Worm (Caenorhabditis elegans) whole organism, L3 larva: ENCODE results near the gene tth-1.
A peak's percentile ranks its signal among the peaks of the same experiment; 100 is the strongest.

Experiments
- R02D3.7 ChIP-seq: fragments of 150-350 bp; optimal IDR thresholded peaks from 2 replicates; lab custom pipeline; 2014; ENCODE audit warnings: missing biosample characterization, missing genetic modification characterization
- ama-1 ChIP-seq: fragments of 150-350 bp; optimal IDR thresholded peaks from 2 replicates; lab custom pipeline; 2018
- ceh-16 ChIP-seq: sonication (generic microtip); optimal IDR thresholded peaks from 2 replicates; lab custom pipeline; 2017; ENCODE audit warnings: missing biosample characterization, missing genetic modification characterization
- ceh-9 ChIP-seq: sonication (generic microtip); optimal IDR thresholded peaks from 2 replicates; lab custom pipeline; 2018; ENCODE audit warnings: missing biosample characterization, missing genetic modification characterization
- daf-12 ChIP-seq: fragments of 150-350 bp; optimal IDR thresholded peaks from 2 replicates; lab custom pipeline; 2014; ENCODE audit warnings: missing biosample characterization, missing genetic modification reagents, missing genetic modification characterization
- egl-27 ChIP-seq: sonication (generic microtip); optimal IDR thresholded peaks from 4 replicates; lab custom pipeline; 2017; ENCODE audit warnings: missing biosample characterization, missing genetic modification reagents, missing genetic modification characterization
- elt-1 ChIP-seq: fragments of 150-350 bp; optimal IDR thresholded peaks from 2 replicates; lab custom pipeline; 2014; ENCODE audit warnings: missing biosample characterization, missing genetic modification characterization
- elt-2 ChIP-seq: sonication (generic microtip); optimal IDR thresholded peaks from 2 replicates; lab custom pipeline; 2016; ENCODE audit warnings: missing genetic modification reagents, mild to moderate bottlenecking, missing genetic modification characterization, missing compliant biosample characterization
- elt-3 ChIP-seq, 3 experiments: fragments of 150-350 bp in 1 of 3; sonication (generic microtip) in 2 of 3; optimal IDR thresholded peaks; 2 replicates in 2 of 3; 4 replicates in 1 of 3; lab custom pipeline; 2014 to 2017; ENCODE audit warnings: missing biosample characterization in 3 of 3, missing genetic modification characterization in 3 of 3
- fkh-2 ChIP-seq: fragments of 150-350 bp; optimal IDR thresholded peaks from 2 replicates; lab custom pipeline; 2014; ENCODE audit warnings: missing biosample characterization, missing genetic modification reagents, missing genetic modification characterization
- fos-1 ChIP-seq: fragments of 150-350 bp; optimal IDR thresholded peaks from 2 replicates; lab custom pipeline; 2014; ENCODE audit warnings: missing biosample characterization, missing genetic modification characterization
- hmg-11 ChIP-seq: sonication (generic microtip); optimal IDR thresholded peaks from 2 replicates; lab custom pipeline; 2016; ENCODE audit warnings: missing genetic modification characterization, missing compliant biosample characterization
- jun-1 ChIP-seq: fragments of 150-350 bp; optimal IDR thresholded peaks from 2 replicates; lab custom pipeline; 2014; ENCODE audit warnings: missing biosample characterization, missing genetic modification reagents, missing genetic modification characterization
- lin-15B ChIP-seq: fragments of 150-350 bp; optimal IDR thresholded peaks from 2 replicates; lab custom pipeline; 2014; ENCODE audit warnings: missing biosample characterization, missing genetic modification characterization
- lin-39 ChIP-seq: fragments of 150-350 bp; optimal IDR thresholded peaks from 2 replicates; lab custom pipeline; 2018; ENCODE audit warnings: missing biosample characterization, missing genetic modification reagents, missing genetic modification characterization
- mdl-1 ChIP-seq: fragments of 150-350 bp; optimal IDR thresholded peaks from 2 replicates; lab custom pipeline; 2014; ENCODE audit warnings: missing biosample characterization, missing genetic modification characterization
- nhr-11 ChIP-seq: fragments of 150-350 bp; optimal IDR thresholded peaks from 2 replicates; lab custom pipeline; 2014; ENCODE audit warnings: missing biosample characterization, missing genetic modification characterization
- nhr-23 ChIP-seq: fragments of 150-350 bp; optimal IDR thresholded peaks from 2 replicates; lab custom pipeline; 2014; ENCODE audit warnings: missing biosample characterization, missing genetic modification reagents, missing genetic modification characterization
- nhr-237 ChIP-seq: fragments of 150-350 bp; optimal IDR thresholded peaks from 2 replicates; lab custom pipeline; 2014; ENCODE audit warnings: missing biosample characterization, missing genetic modification characterization
- nhr-43 ChIP-seq: sonication (generic microtip); optimal IDR thresholded peaks from 2 replicates; lab custom pipeline; 2016; ENCODE audit warnings: mild to moderate bottlenecking, missing genetic modification characterization, missing compliant biosample characterization; ENCODE audit not compliant: poor library complexity, severe bottlenecking
- nhr-67 ChIP-seq: fragments of 150-350 bp; optimal IDR thresholded peaks from 2 replicates; lab custom pipeline; 2014; ENCODE audit warnings: missing biosample characterization, missing genetic modification characterization
- nhr-76 ChIP-seq: fragments of 150-350 bp; sonication (generic microtip); optimal IDR thresholded peaks from 5 replicates; lab custom pipeline; 2014; ENCODE audit warnings: missing biosample characterization, missing genetic modification characterization
- nhr-77 ChIP-seq: fragments of 150-350 bp; optimal IDR thresholded peaks from 2 replicates; lab custom pipeline; 2014; ENCODE audit warnings: missing biosample characterization, missing genetic modification characterization
- pha-4 ChIP-seq: fragments of 150-350 bp; optimal IDR thresholded peaks from 2 replicates; lab custom pipeline; 2014; ENCODE audit warnings: missing biosample characterization, missing genetic modification reagents, missing genetic modification characterization
- pqm-1 ChIP-seq: fragments of 150-350 bp; optimal IDR thresholded peaks from 2 replicates; lab custom pipeline; 2017; ENCODE audit warnings: missing biosample characterization, missing genetic modification characterization, inconsistent platforms
- sea-2 ChIP-seq: fragments of 150-350 bp; sonication (generic microtip); optimal IDR thresholded peaks from 4 replicates; lab custom pipeline; 2014; ENCODE audit warnings: missing biosample characterization, missing genetic modification reagents, missing genetic modification characterization
- skn-1 ChIP-seq: fragments of 150-350 bp; optimal IDR thresholded peaks from 2 replicates; lab custom pipeline; 2014; ENCODE audit warnings: missing biosample characterization, missing genetic modification characterization
- snpc-4 ChIP-seq: fragments of 150-350 bp; optimal IDR thresholded peaks from 2 replicates; lab custom pipeline; 2014; ENCODE audit warnings: missing biosample characterization, missing genetic modification characterization
- unc-39 ChIP-seq: sonication (generic microtip); optimal IDR thresholded peaks from 4 replicates; lab custom pipeline; 2017; ENCODE audit warnings: missing biosample characterization, missing genetic modification characterization
- unc-62 ChIP-seq: fragments of 150-350 bp; sonication (generic microtip); optimal IDR thresholded peaks from 4 replicates; lab custom pipeline; 2014; ENCODE audit warnings: missing biosample characterization, missing genetic modification reagents, missing genetic modification characterization
- zag-1 ChIP-seq: fragments of 150-350 bp; optimal IDR thresholded peaks from 2 replicates; lab custom pipeline; 2014; ENCODE audit warnings: missing biosample characterization, missing genetic modification characterization
- ztf-4 ChIP-seq: fragments of 150-350 bp; optimal IDR thresholded peaks from 2 replicates; lab custom pipeline; 2014; ENCODE audit warnings: missing biosample characterization, missing genetic modification characterization

tth-1 gene

DNA sequence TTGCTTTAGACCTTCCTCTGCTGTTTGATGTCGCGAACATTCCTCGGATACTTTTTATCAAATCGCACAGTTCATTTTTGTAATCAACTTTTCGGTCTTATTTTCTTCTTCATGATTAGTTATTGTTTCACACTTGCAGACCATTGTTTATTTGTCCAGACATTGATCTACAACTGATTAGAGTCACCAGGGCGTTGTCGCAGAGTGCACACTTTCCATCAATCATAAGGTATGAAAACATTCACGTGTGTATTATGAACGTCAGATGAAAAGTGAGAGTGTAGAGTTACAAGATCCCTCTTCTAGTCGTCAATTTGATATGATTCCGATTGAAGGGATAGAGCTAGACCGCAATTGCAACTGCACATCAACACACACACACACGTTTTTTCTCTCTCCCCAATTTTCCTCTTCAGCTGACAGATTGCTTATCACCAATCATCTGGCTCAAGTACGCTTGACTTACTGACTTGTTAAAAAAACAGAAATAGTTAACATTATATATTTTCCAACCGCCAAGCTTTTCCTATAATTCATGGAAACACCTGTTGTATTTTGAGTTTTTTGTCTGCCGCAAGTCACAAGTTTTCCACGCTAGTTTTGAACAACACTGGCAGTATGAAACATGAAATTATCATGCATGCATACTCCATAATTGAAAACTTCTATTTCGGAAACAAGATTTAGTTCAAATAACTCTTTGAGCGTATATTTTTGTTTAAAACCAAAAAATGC lies 16.6 kb upstream of the tth-1 start:
- TF ChIP-seq pqm-1 (tag; lab: Kevin White, UChicago) (peak; percentile 51), nhr-23 (tag; lab: Kevin White, UChicago) (no peak), elt-3 (tag; optimal IDR thresholded peaks at IDR 0.05; lab: Kevin White, UChicago) (no peak), ztf-4 (tag; lab: Kevin White, UChicago) (no peak), daf-12 (tag; lab: Kevin White, UChicago) (no peak), fkh-2 (no peak), jun-1 (tag; lab: Kevin White, UChicago) (no peak), sea-2 (GFP tag; lab: Kevin White, UChicago) (no peak), pha-4 (tag; lab: Kevin White, UChicago) (peak; percentile 21), ceh-16 (tag; lab: Kevin White, UChicago) (no peak), lin-15B (no peak), fos-1 (tag; lab: Kevin White, UChicago) (no peak), egl-27 (no peak), elt-2 (tag; lab: Kevin White, UChicago) (peak; percentile 37), ama-1 (lab: Kevin White, UChicago) (no peak), R02D3.7 (no peak), nhr-11 (tag; lab: Kevin White, UChicago) (no peak), hmg-11 (tag; lab: Kevin White, UChicago) (no peak), unc-62 (GFP tag; lab: Kevin White, UChicago) (no peak), mdl-1 (tag; lab: Kevin White, UChicago) (no peak), nhr-237 (tag; lab: Kevin White, UChicago) (no peak), zag-1 (tag; lab: Kevin White, UChicago) (no peak), nhr-77 (tag; lab: Kevin White, UChicago) (no peak)

DNA sequence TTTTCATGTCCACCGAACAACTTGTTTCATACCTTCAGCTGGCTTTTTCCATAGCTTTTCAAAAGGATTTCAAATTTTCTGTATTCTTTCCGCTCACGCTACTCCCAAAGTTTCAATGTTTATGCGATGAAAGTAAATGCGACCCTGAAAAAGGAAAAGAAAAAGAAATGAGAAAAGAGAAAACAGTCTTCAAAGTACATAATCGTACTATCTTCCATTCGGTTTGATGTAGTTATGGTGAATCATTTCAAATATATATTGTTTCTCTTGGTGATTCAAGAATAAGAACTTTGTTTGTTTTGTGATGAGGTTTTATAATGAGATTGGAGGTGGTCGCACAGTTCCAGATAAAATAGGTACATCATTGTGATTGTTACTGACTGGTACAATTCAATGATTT lies 15.2 kb upstream of the tth-1 start:
- TF ChIP-seq nhr-67 (no peak), elt-1 (tag; lab: Kevin White, UChicago) (no peak), hmg-11 (tag; lab: Kevin White, UChicago) (no peak), skn-1 (no peak), egl-27 (no peak), snpc-4 (tag; lab: Kevin White, UChicago) (no peak), mdl-1 (tag; lab: Kevin White, UChicago) (no peak), ceh-9 (tag; lab: Kevin White, UChicago) (no peak), nhr-76 (tag; lab: Kevin White, UChicago) (no peak), elt-2 (tag; lab: Kevin White, UChicago) (no peak)

DNA sequence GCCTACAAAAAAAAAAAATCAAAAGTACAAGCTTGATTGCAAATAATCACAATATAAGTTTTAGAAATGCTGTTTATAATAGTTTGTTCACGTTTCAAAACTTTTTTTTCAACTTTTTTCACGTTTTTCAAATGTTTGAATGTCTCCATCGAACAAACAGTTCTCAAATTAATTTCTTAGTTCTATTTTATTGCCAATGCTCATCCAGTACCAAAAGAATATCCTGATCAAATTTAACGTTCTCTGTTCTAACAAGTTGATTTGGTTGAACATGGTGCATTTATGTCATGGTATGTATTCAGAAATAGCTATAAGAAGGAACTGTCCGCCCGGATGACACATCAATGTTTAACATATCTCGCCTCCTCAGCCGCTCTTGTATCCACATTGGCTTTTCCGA lies 8.8 kb upstream of the tth-1 start, which contains the start of gene kin-9:
kin-9 (plus strand) TSS at position 301 of the 400 bp plus-strand sequence.
- TF ChIP-seq unc-39 (tag; lab: Kevin White, UChicago) (no peak), nhr-77 (tag; lab: Kevin White, UChicago) (no peak)

DNA sequence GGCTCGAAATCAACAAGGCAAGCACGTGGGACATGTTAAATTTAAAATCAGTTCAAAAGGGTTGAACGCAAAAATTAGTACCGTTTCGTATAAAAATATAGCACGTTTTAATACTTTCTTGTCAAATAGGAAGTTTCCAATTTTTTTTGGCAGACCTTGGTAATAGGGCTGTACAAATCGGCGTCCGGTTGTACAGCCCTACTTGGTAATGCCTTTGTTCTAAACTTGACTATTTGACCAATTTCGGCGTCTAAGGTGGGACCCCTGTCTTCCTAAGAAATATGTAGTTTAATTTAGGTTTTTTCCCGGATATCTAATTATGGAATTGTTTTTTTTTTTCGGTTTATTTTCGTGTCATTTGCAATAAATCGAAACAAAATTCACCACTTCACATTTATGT lies 6.0 kb upstream of the tth-1 start:
- TF ChIP-seq nhr-77 (tag; lab: Kevin White, UChicago) (no peak), lin-39 (no peak), mdl-1 (tag; lab: Kevin White, UChicago) (no peak), nhr-43 (tag; lab: Kevin White, UChicago) (no peak), fos-1 (tag; lab: Kevin White, UChicago) (no peak)
- TF ChIP-seq, all 47 proteins: peak for 0

DNA sequence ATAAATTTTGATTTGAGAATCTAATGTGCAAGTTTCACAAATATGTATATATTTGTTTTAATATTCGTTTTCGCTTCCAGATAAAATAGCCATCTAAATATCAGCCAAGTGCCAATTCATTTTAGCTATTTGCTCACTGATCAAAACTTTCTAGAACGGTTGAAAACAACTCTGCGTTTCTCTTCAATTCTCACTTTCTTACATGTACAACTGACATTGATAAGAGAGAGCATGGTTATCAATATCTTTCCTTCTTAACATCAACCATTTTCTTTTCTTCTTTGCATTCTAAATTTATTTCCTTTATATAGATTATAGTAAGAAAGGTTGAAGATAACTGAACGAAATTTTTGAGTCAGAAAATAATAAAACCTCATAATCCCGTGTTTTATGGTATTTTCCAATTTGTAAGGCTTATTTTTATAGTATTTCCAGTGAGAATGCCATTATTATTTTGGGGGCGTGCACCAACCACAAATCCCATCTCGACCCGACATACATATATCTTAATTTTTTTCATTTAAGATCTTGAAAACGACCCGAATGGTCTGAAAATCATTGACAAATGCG lies 4.9 kb upstream of the tth-1 start, which contains the start of gene F08F1.3:
F08F1.3 (plus strand) TSS at position 520 of the 570 bp plus-strand sequence.
- peak; percentile 42 for TF ChIP-seq pha-4 (tag; lab: Kevin White, UChicago)
- TF ChIP-seq elt-2 (tag; lab: Kevin White, UChicago): peak; percentile 74
- TF ChIP-seq skn-1: no peak
- peak; percentile 23 for TF ChIP-seq pqm-1 (tag; lab: Kevin White, UChicago)
